Worm (Caenorhabditis elegans) whole organism, young adult: ENCODE measurements around the gene nex-1.

ENCODE experiments used
- B0261.1 ChIP-seq: sonication (generic microtip); optimal IDR thresholded peaks from 2 replicates; lab custom pipeline; 2016; ENCODE audit warnings: mild to moderate bottlenecking, missing genetic modification characterization, moderate library complexity, missing compliant biosample characterization
- F10E7.11 ChIP-seq: sonication (generic microtip); optimal IDR thresholded peaks from 2 replicates; lab custom pipeline; 2017; ENCODE audit warnings: mild to moderate bottlenecking, missing genetic modification characterization, moderate library complexity, missing compliant biosample characterization
- F33H1.4 ChIP-seq: fragments of 200-800 bp; sonication (Bioruptor generic); IDR thresholded peaks from 2 replicates; pipeline ENCODE4 v1.3.6; 2022; ENCODE audit warnings: missing genetic modification reagents, missing genetic modification characterization, missing compliant biosample characterization
- F52B5.7 ChIP-seq: sonication (generic microtip); optimal IDR thresholded peaks from 2 replicates; lab custom pipeline; 2016; ENCODE audit warnings: mild to moderate bottlenecking, missing genetic modification characterization, missing compliant biosample characterization
- F57A8.1 ChIP-seq: fragments of 200-800 bp; sonication (Bioruptor generic); optimal IDR thresholded peaks from 2 replicates; lab custom pipeline; 2018; ENCODE audit warnings: mild to moderate bottlenecking, missing genetic modification characterization, moderate library complexity, missing compliant biosample characterization
- Y53F4B.3 ChIP-seq: fragments of 200-800 bp; sonication (Bioruptor generic); IDR thresholded peaks from 2 replicates; pipeline ENCODE4 v1.3.6; 2022; ENCODE audit warnings: missing genetic modification reagents, missing genetic modification characterization, missing compliant biosample characterization
- akir-1 ChIP-seq: fragments of 200-800 bp; sonication (Bioruptor generic); optimal IDR thresholded peaks from 2 replicates; lab custom pipeline; 2018; ENCODE audit warnings: mild to moderate bottlenecking, missing genetic modification characterization, moderate library complexity, missing compliant biosample characterization
- ama-1 ChIP-seq, 3 experiments: fragments of 150-350 bp in 1 of 3; sonication (generic microtip) in 2 of 3; optimal IDR thresholded peaks; 2 replicates each; lab custom pipeline; 2014 to 2018; ENCODE audit warnings: missing biosample characterization in 2 of 3, missing genetic modification characterization in 2 of 3, missing genetic modification reagents in 2 of 3
- attf-3 ChIP-seq: fragments of 200-800 bp; sonication (Bioruptor generic); conservative IDR thresholded peaks from 2 replicates; pipeline ENCODE4 v1.3.6; 2022; ENCODE audit warnings: missing genetic modification reagents, missing genetic modification characterization, missing compliant biosample characterization
- attf-5 ChIP-seq: fragments of 200-800 bp; sonication (Bioruptor generic); optimal IDR thresholded peaks from 2 replicates; lab custom pipeline; 2018; ENCODE audit warnings: mild to moderate bottlenecking, missing genetic modification characterization, missing compliant biosample characterization
- ccch-3 ChIP-seq: fragments of 200-800 bp; sonication (Bioruptor generic); optimal IDR thresholded peaks from 2 replicates; lab custom pipeline; 2018; ENCODE audit warnings: mild to moderate bottlenecking, missing genetic modification characterization, missing compliant biosample characterization
- ceh-91 ChIP-seq: fragments of 200-800 bp; sonication (Bioruptor generic); IDR thresholded peaks from 2 replicates; pipeline ENCODE4 v1.3.6; 2022; ENCODE audit warnings: missing genetic modification reagents, missing genetic modification characterization, missing compliant biosample characterization
- die-1 ChIP-seq: sonication (generic microtip); optimal IDR thresholded peaks from 2 replicates; lab custom pipeline; 2016; ENCODE audit warnings: missing genotype, mild to moderate bottlenecking, missing genetic modification characterization, missing compliant biosample characterization
- dpff-1 ChIP-seq: sonication (generic microtip); optimal IDR thresholded peaks from 2 replicates; lab custom pipeline; 2017; ENCODE audit warnings: mild to moderate bottlenecking, missing genetic modification characterization, missing compliant biosample characterization
- efl-1 ChIP-seq: fragments of 150-350 bp; optimal IDR thresholded peaks from 2 replicates; lab custom pipeline; 2014; ENCODE audit warnings: missing biosample characterization, missing genetic modification reagents, missing genetic modification characterization
- egl-44 ChIP-seq: fragments of 200-800 bp; sonication (Bioruptor generic); IDR thresholded peaks from 2 replicates; pipeline ENCODE4 v1.3.6; 2022; ENCODE audit warnings: missing genetic modification reagents, missing genetic modification characterization, missing compliant biosample characterization
- ekl-4 ChIP-seq: fragments of 200-800 bp; sonication (Bioruptor generic); IDR thresholded peaks from 2 replicates; pipeline ENCODE4 v1.3.6; 2022; ENCODE audit warnings: missing genetic modification reagents, missing genetic modification characterization, missing compliant biosample characterization
- him-1 ChIP-seq: sonication (generic microtip); optimal IDR thresholded peaks from 2 replicates; lab custom pipeline; 2016; ENCODE audit warnings: missing genotype, missing genetic modification reagents, missing genetic modification characterization, missing compliant biosample characterization
- hmg-1.2 ChIP-seq: fragments of 200-800 bp; sonication (Bioruptor generic); IDR thresholded peaks from 2 replicates; pipeline ENCODE4 v1.3.6; 2022; ENCODE audit warnings: missing genetic modification reagents, missing genetic modification characterization, missing compliant biosample characterization
- lin-26 ChIP-seq: fragments of 200-800 bp; sonication (Bioruptor generic); IDR thresholded peaks from 2 replicates; pipeline ENCODE4 v1.3.6; 2022; ENCODE audit warnings: missing genetic modification reagents, missing genetic modification characterization, missing compliant biosample characterization
- lin-35 ChIP-seq, 3 experiments: fragments of 150-350 bp in 2 of 3; sonication (generic microtip) in 1 of 3; optimal IDR thresholded peaks; 2 replicates each; lab custom pipeline; 2014 to 2018; ENCODE audit warnings: missing biosample characterization in 3 of 3, missing genetic modification characterization in 3 of 3, missing genetic modification reagents in 3 of 3
- lin-54 ChIP-seq: fragments of 200-800 bp; sonication (Bioruptor generic); optimal IDR thresholded peaks from 2 replicates; lab custom pipeline; 2018; ENCODE audit warnings: mild to moderate bottlenecking, missing genetic modification characterization, missing compliant biosample characterization
- lir-1 ChIP-seq: fragments of 200-800 bp; sonication (Bioruptor generic); conservative IDR thresholded peaks from 2 replicates; pipeline ENCODE4 v1.3.6; 2022; ENCODE audit warnings: missing genetic modification reagents, missing genetic modification characterization, missing compliant biosample characterization
- madf-6 ChIP-seq: fragments of 200-800 bp; sonication (Bioruptor generic); IDR thresholded peaks from 2 replicates; pipeline ENCODE4 v1.3.6; 2022; ENCODE audit warnings: missing genetic modification reagents, missing genetic modification characterization, missing compliant biosample characterization
- madf-8 ChIP-seq: fragments of 200-800 bp; sonication (Bioruptor generic); conservative IDR thresholded peaks from 2 replicates; pipeline ENCODE4 v1.3.6; 2022; ENCODE audit warnings: missing genetic modification reagents, missing genetic modification characterization, missing compliant biosample characterization
- mcd-1 ChIP-seq: fragments of 200-800 bp; sonication (Bioruptor generic); IDR thresholded peaks from 2 replicates; pipeline ENCODE4 v1.3.6; 2022; ENCODE audit warnings: missing genetic modification reagents, missing genetic modification characterization, missing compliant biosample characterization
- nfya-1 ChIP-seq: sonication (generic microtip); optimal IDR thresholded peaks from 2 replicates; lab custom pipeline; 2017; ENCODE audit warnings: antibody characterized with exemption, missing compliant biosample characterization, missing genetic modification characterization, borderline replicate concordance; ENCODE audit not compliant: insufficient read depth
- nfya-2 ChIP-seq: fragments of 200-800 bp; sonication (Bioruptor generic); IDR thresholded peaks from 2 replicates; pipeline ENCODE4 v1.3.6; 2022; ENCODE audit warnings: missing genetic modification reagents, missing genetic modification characterization, missing compliant biosample characterization
- nfyb-1 ChIP-seq: fragments of 200-800 bp; sonication (Bioruptor generic); IDR thresholded peaks from 2 replicates; pipeline ENCODE4 v1.3.6; 2022; ENCODE audit warnings: missing genetic modification reagents, missing genetic modification characterization, missing compliant biosample characterization
- nhr-120 ChIP-seq: fragments of 200-800 bp; sonication (Bioruptor generic); IDR thresholded peaks from 2 replicates; pipeline ENCODE4 v1.3.6; 2022; ENCODE audit warnings: missing genetic modification characterization, missing compliant biosample characterization
- nhr-80 ChIP-seq: sonication (generic microtip); optimal IDR thresholded peaks from 2 replicates; lab custom pipeline; 2016; ENCODE audit warnings: missing genetic modification characterization, missing compliant biosample characterization
- nhr-90 ChIP-seq: sonication (generic microtip); optimal IDR thresholded peaks from 2 replicates; lab custom pipeline; 2016; ENCODE audit warnings: missing genotype, mild to moderate bottlenecking, missing genetic modification characterization, missing compliant biosample characterization
- pbrm-1 ChIP-seq: fragments of 200-800 bp; sonication (Bioruptor generic); IDR thresholded peaks from 2 replicates; pipeline ENCODE4 v1.3.6; 2022; ENCODE audit warnings: missing genetic modification reagents, missing genetic modification characterization, missing compliant biosample characterization
- repo-1 ChIP-seq: sonication (generic microtip); optimal IDR thresholded peaks from 2 replicates; lab custom pipeline; 2017; ENCODE audit warnings: mild to moderate bottlenecking, missing genetic modification characterization, missing compliant biosample characterization
- rpc-1 ChIP-seq, 2 experiments: fragments of 150-350 bp in 1 of 2; sonication (generic microtip) in 1 of 2; optimal IDR thresholded peaks; 2 replicates each; lab custom pipeline; 2014 to 2018; ENCODE audit warnings: missing biosample characterization in 1 of 2, missing genetic modification characterization in 1 of 2, missing genetic modification reagents in 1 of 2, missing genotype in 1 of 2
- sdz-38 ChIP-seq: sonication (generic microtip); optimal IDR thresholded peaks from 2 replicates; lab custom pipeline; 2016; ENCODE audit warnings: missing genotype, missing genetic modification characterization, missing compliant biosample characterization
- sptf-2 ChIP-seq: fragments of 200-800 bp; sonication (Bioruptor generic); optimal IDR thresholded peaks from 2 replicates; lab custom pipeline; 2018; ENCODE audit warnings: mild to moderate bottlenecking, missing genetic modification characterization, missing compliant biosample characterization
- tlf-1 ChIP-seq: fragments of 200-800 bp; sonication (Bioruptor generic); optimal IDR thresholded peaks from 2 replicates; lab custom pipeline; 2018; ENCODE audit warnings: mild to moderate bottlenecking, missing genetic modification characterization, missing compliant biosample characterization
- unc-130 ChIP-seq: sonication (generic microtip); optimal IDR thresholded peaks from 2 replicates; lab custom pipeline; 2016; ENCODE audit warnings: missing genetic modification reagents, missing genetic modification characterization, missing compliant biosample characterization

The nex-1 gene

ce11 chrIII:5181641-5182040 is 43.8 kb upstream of the nex-1 start:
- TF ChIP-seq nfyb-1 (GFP tag; lab: Robert Waterston, UW) (no peak), hmg-1.2 (peak; percentile 74; the same call in 1 of the 2 replicates), lir-1 (GFP tag; lab: Robert Waterston, UW) (no peak)

DNA sequence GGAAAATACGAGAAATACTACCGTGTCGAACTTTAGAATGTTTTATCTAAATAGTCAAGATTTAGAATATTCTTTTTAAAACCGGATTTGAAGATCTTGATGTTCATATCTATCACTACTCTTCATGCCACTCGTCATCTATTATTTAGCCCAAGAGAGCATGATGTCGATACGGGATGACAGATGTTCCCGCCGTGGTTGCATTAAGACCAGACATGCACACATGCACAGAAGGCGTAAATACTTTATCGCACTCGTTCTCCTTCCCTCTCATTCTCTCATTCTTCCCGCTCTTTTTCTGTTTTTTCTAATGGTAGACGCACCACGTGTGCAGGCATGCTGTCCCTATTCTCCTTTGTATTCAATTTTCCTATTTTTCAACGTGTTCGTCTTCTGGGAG is 42.0 kb upstream of the nex-1 start:
- no peak for TF ChIP-seq F52B5.7
- TF ChIP-seq lin-26 (GFP tag; lab: Robert Waterston, UW): no peak
- no peak for TF ChIP-seq F10E7.11
- TF ChIP-seq pbrm-1 (GFP tag; lab: Robert Waterston, UW): no peak
- TF ChIP-seq rpc-1 (optimal IDR thresholded peaks at IDR 0.05; lab: Kevin White, UChicago): no peak
- no peak for TF ChIP-seq rpc-1 (tag; optimal IDR thresholded peaks at IDR 0.05; lab: Kevin White, UChicago)
- TF ChIP-seq madf-8 (GFP tag; lab: Robert Waterston, UW): no peak
- no peak for TF ChIP-seq nfya-1 (tag; lab: Kevin White, UChicago)
- TF ChIP-seq, all 124 proteins: peak for 0

ce11 chrIII:5185620-5186019 is 39.8 kb upstream of the nex-1 start, which contains the start of gene pup-2:
Gene pup-2 (plus strand): TSS chrIII:5185920.
- TF ChIP-seq sdz-38 (no peak), tlf-1 (GFP tag; lab: Kevin White, UChicago) (no peak), Y53F4B.3 (GFP tag; lab: Robert Waterston, UW) (no peak), nhr-80 (tag; lab: Kevin White, UChicago) (no peak), sptf-2 (GFP tag; lab: Kevin White, UChicago) (no peak), B0261.1 (no peak)

ce11 chrIII:5188426-5188825 is 37.0 kb upstream of the nex-1 start, which contains the start of gene K10D2.8:
Gene K10D2.8 (plus strand): TSS chrIII:5188726.
- no peak for TF ChIP-seq ccch-3 (GFP tag; lab: Kevin White, UChicago)
- 0 out of 2 replicates have a peak, but pooled peaks have one; percentile 2 for TF ChIP-seq ekl-4

DNA sequence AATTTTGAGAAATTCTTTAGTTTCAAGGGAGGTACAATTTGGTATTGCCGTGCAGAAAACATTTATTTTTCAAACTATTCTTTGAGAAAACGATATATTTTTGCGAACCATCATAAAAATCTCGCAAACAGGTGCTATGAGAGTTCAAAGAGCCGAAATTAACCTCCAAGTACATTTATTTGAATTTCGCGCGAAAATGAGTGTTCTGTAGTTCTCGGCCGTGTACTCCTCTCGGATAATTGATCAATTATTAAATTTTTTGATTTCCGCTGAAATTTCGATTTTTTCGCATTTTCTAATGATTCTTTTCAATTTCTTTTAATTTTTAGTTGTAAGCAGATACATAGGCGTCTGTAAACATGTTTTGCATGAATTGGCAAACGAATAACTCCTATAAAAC is 35.2 kb upstream of the nex-1 start:
- 0 out of 2 replicates have a peak, but pooled peaks have one; percentile 16 for TF ChIP-seq attf-3 (GFP tag; lab: Robert Waterston, UW)
- peak; percentile 37 for TF ChIP-seq F33H1.4
- TF ChIP-seq mcd-1: 0 out of 2 replicates have a peak, but pooled peaks have one; percentile 28
- TF ChIP-seq madf-6 (GFP tag; lab: Robert Waterston, UW): peak; percentile 63
- TF ChIP-seq unc-130 (GFP tag; lab: Kevin White, UChicago): peak; percentile 26
- no peak for TF ChIP-seq F57A8.1 (GFP tag; lab: Kevin White, UChicago)
- TF ChIP-seq efl-1 (GFP tag; lab: Kevin White, UChicago): peak; percentile 42
- peak in 1 of 3 experiments; percentile 16 for TF ChIP-seq lin-35 (GFP tag; optimal IDR thresholded peaks at IDR 0.05; lab: Kevin White, UChicago)
- no peak for TF ChIP-seq nfya-2 (GFP tag; lab: Robert Waterston, UW)
- no peak for TF ChIP-seq ama-1 (optimal IDR thresholded peaks at IDR 0.05; lab: Kevin White, UChicago)
- TF ChIP-seq ama-1 (GFP tag; optimal IDR thresholded peaks at IDR 0.05; lab: Kevin White, UChicago): no peak
- TF ChIP-seq die-1: no peak
- peak; percentile 80 for TF ChIP-seq lin-54

- TF ChIP-seq akir-1 (GFP tag; lab: Kevin White, UChicago) (no peak), ceh-91 (GFP tag; lab: Robert Waterston, UW) (no peak), repo-1 (tag; lab: Kevin White, UChicago) (no peak), dpff-1 (tag; lab: Kevin White, UChicago) (no peak), efl-1 (GFP tag; lab: Kevin White, UChicago) (peak; percentile 60), egl-44 (GFP tag; lab: Robert Waterston, UW) (no peak), nhr-90 (tag; lab: Kevin White, UChicago) (no peak), nhr-120 (GFP tag; lab: Robert Waterston, UW) (no peak), him-1 (no peak), nfya-2 (GFP tag; lab: Robert Waterston, UW) (no peak), F10E7.11 (no peak), lin-54 (peak; percentile 37), attf-5 (GFP tag; lab: Kevin White, UChicago) (peak; percentile 17), hmg-1.2 (no peak), lin-35 (GFP tag; optimal IDR thresholded peaks at IDR 0.05; lab: Kevin White, UChicago) (peak in 1 of 3 experiments; percentile 42), mcd-1 (peak; percentile 50; the same call in 1 of the 2 replicates)
Observed at ce11 chrIII:5190671-5191174, 34.7 kb upstream of the nex-1 start, which contains the start of gene hira-1. Gene hira-1 (plus strand): TSS chrIII:5191124.
